Worm (Caenorhabditis elegans): Measurements from ENCODE around the gene ttbk-2.2.

The ttbk-2.2 gene

ce11 chrIV:5082900-5083530 lies 16.2 kb upstream of the ttbk-2.2 start, which contains the start of gene pygo-1:
Gene pygo-1, plus strand, starts transcription at chrIV:5083303.
- TF ChIP-seq C06A6.2 (GFP tag; conservative IDR thresholded peaks at IDR 0.05): no peak
- no peak for TF ChIP-seq dpff-1 (tag; optimal IDR thresholded peaks at IDR 0.05)
- TF ChIP-seq B0019.2 (GFP tag; conservative IDR thresholded peaks at IDR 0.05): no peak
- TF ChIP-seq gei-17 (GFP tag; optimal IDR thresholded peaks at IDR 0.05): peak; percentile 14
- no peak for TF ChIP-seq rcor-1 (GFP tag; IDR thresholded peaks at IDR 0.05)
- peak; percentile 28; the same call in 1 of the 2 replicates for TF ChIP-seq B0336.3 (GFP tag; IDR thresholded peaks at IDR 0.05)
- peak; percentile 9 for TF ChIP-seq F23B12.7 (tag; optimal IDR thresholded peaks at IDR 0.05; ENCODE audit: insufficient read depth)
- TF ChIP-seq cebp-1 (GFP tag; IDR thresholded peaks at IDR 0.05): no peak
- TF ChIP-seq cebp-1 (tag; optimal IDR thresholded peaks at IDR 0.05): peak; percentile 43
- TF ChIP-seq lin-35 (GFP tag; optimal IDR thresholded peaks at IDR 0.05): peak in 1 of 3 experiments; percentile 16
- TF ChIP-seq unc-62 (GFP tag; optimal IDR thresholded peaks at IDR 0.05): peak; percentile 80
- no peak for TF ChIP-seq pbrm-1 (GFP tag; IDR thresholded peaks at IDR 0.05)
- TF ChIP-seq nhr-80 (tag; optimal IDR thresholded peaks at IDR 0.05): peak; percentile 83

- no peak for TF ChIP-seq F33H1.4 (GFP tag; IDR thresholded peaks at IDR 0.05)
- TF ChIP-seq K11D2.4 (GFP tag; IDR thresholded peaks at IDR 0.05): no peak
- no peak for TF ChIP-seq F55B11.4 (tag; optimal IDR thresholded peaks at IDR 0.05; ENCODE audit: borderline replicate concordance, insufficient read depth)
- no peak for TF ChIP-seq repo-1 (tag; optimal IDR thresholded peaks at IDR 0.05)
- peak; percentile 39; the same call in 1 of the 2 replicates for TF ChIP-seq zfh-2 (GFP tag; conservative IDR thresholded peaks at IDR 0.05)
- TF ChIP-seq hmg-1.2 (GFP tag; IDR thresholded peaks at IDR 0.05): peak; percentile 75
- no peak for TF ChIP-seq F39B2.1 (GFP tag; IDR thresholded peaks at IDR 0.05)
Measured at ce11 chrIV:5081122-5081521, 14.3 kb upstream of the ttbk-2.2 start.

- TF ChIP-seq unc-130 (GFP tag; optimal IDR thresholded peaks at IDR 0.05) (no peak), hmg-1.2 (GFP tag; IDR thresholded peaks at IDR 0.05) (peak; percentile 23; the same call in 1 of the 2 replicates)
Measured at ce11 chrIV:5078846-5079245, 12.1 kb upstream of the ttbk-2.2 start.

ce11 chrIV:5077918-5078317 lies 11.1 kb upstream of the ttbk-2.2 start:
- TF ChIP-seq T07F8.4 (tag; optimal IDR thresholded peaks at IDR 0.05) (no peak), madf-8 (GFP tag; conservative IDR thresholded peaks at IDR 0.05) (no peak), ZK185.1 (tag; optimal IDR thresholded peaks at IDR 0.05; ENCODE audit: poor library complexity, severe bottlenecking) (no peak), K11D2.4 (GFP tag; IDR thresholded peaks at IDR 0.05) (no peak), ztf-6 (GFP tag; IDR thresholded peaks at IDR 0.05) (no peak), xnd-1 (tag; optimal IDR thresholded peaks at IDR 0.05) (no peak), die-1 (tag; optimal IDR thresholded peaks at IDR 0.05) (no peak)

ce11 chrIV:5076607-5077006 lies 9.8 kb upstream of the ttbk-2.2 start:
- TF ChIP-seq ccch-3 (GFP tag; optimal IDR thresholded peaks at IDR 0.05) (no peak), lin-35 (GFP tag; optimal IDR thresholded peaks at IDR 0.05) (no peak), hmg-20 (GFP tag; IDR thresholded peaks at IDR 0.05) (no peak), F39B2.1 (GFP tag; IDR thresholded peaks at IDR 0.05) (no peak), attf-3 (GFP tag; conservative IDR thresholded peaks at IDR 0.05) (no peak), zfh-2 (GFP tag; conservative IDR thresholded peaks at IDR 0.05) (no peak), let-607 (tag; optimal IDR thresholded peaks at IDR 0.05) (no peak), madf-6 (GFP tag; IDR thresholded peaks at IDR 0.05) (no peak), B0261.1 (tag; optimal IDR thresholded peaks at IDR 0.05) (no peak), snpc-3.4 (tag; optimal IDR thresholded peaks at IDR 0.05) (no peak), sdz-38 (tag; optimal IDR thresholded peaks at IDR 0.05) (no peak), attf-5 (GFP tag; optimal IDR thresholded peaks at IDR 0.05) (no peak)

Data from whole organism, young adult.